Fruit fly (Drosophila melanogaster) whole organism, prepupa: ENCODE data around the gene Nrx-1.

Experiments used
- CG10631 ChIP-seq: fragments of 200-800 bp; sonication (Bioruptor generic); optimal IDR thresholded peaks from 2 replicates; lab custom pipeline; 2016; ENCODE audit warnings: missing biosample characterization, missing genetic modification characterization
- CG11294 ChIP-seq: fragments of 200-800 bp; sonication (Bioruptor generic); IDR thresholded peaks from 2 replicates; pipeline ENCODE4 v1.3.6; 2022; ENCODE audit warnings: missing biosample characterization, missing genetic modification characterization
- CG11762 ChIP-seq: fragments of 200-800 bp; sonication (Bioruptor generic); optimal IDR thresholded peaks from 3 replicates; lab custom pipeline; 2016; ENCODE audit warnings: missing biosample characterization, missing genetic modification characterization; ENCODE audit not compliant: insufficient read depth
- CG11902 ChIP-seq: fragments of 200-800 bp; sonication (Bioruptor generic); optimal IDR thresholded peaks from 3 replicates; lab custom pipeline; 2016; ENCODE audit warnings: missing biosample characterization, missing genetic modification characterization
- CG1621 ChIP-seq: fragments of 200-800 bp; sonication (Bioruptor generic); optimal IDR thresholded peaks from 3 replicates; lab custom pipeline; 2018; ENCODE audit warnings: missing biosample characterization, mild to moderate bottlenecking, missing genetic modification characterization
- CG16779 ChIP-seq: fragments of 200-800 bp; sonication (Bioruptor generic); optimal IDR thresholded peaks from 3 replicates; lab custom pipeline; 2017; ENCODE audit warnings: missing biosample characterization, mild to moderate bottlenecking, missing genetic modification characterization
- CG3032 ChIP-seq: fragments of 200-800 bp; optimal IDR thresholded peaks from 2 replicates; lab custom pipeline; 2019; ENCODE audit warnings: missing biosample characterization, mild to moderate bottlenecking, missing genetic modification characterization, moderate library complexity
- CG31627 ChIP-seq: fragments of 200-800 bp; sonication (Bioruptor generic); optimal IDR thresholded peaks from 3 replicates; lab custom pipeline; 2016; ENCODE audit warnings: missing biosample characterization, missing genetic modification characterization
- CG32006 ChIP-seq: fragments of 200-800 bp; sonication (Bioruptor generic); optimal IDR thresholded peaks from 3 replicates; lab custom pipeline; 2017; ENCODE audit warnings: missing biosample characterization, mild to moderate bottlenecking, missing genetic modification characterization
- CG34406 ChIP-seq: fragments of 200-800 bp; sonication (Bioruptor generic); optimal IDR thresholded peaks from 3 replicates; lab custom pipeline; 2016; ENCODE audit warnings: missing biosample characterization, missing genetic modification characterization
- CG4318 ChIP-seq: fragments of 200-800 bp; sonication (Bioruptor generic); optimal IDR thresholded peaks from 3 replicates; lab custom pipeline; 2017; ENCODE audit warnings: missing biosample characterization, mild to moderate bottlenecking, missing genetic modification characterization
- CG6276 ChIP-seq: fragments of 200-800 bp; sonication (Bioruptor generic); optimal IDR thresholded peaks from 2 replicates; lab custom pipeline; 2017; ENCODE audit warnings: missing biosample characterization, mild to moderate bottlenecking, missing genetic modification characterization
- CG6792 ChIP-seq: fragments of 200-800 bp; sonication (Bioruptor generic); optimal IDR thresholded peaks from 3 replicates; lab custom pipeline; 2016; ENCODE audit warnings: missing biosample characterization, missing genetic modification characterization
- CG6808 ChIP-seq: fragments of 200-800 bp; sonication (Bioruptor generic); optimal IDR thresholded peaks from 3 replicates; lab custom pipeline; 2017; ENCODE audit warnings: missing biosample characterization, missing genetic modification characterization, mild to moderate bottlenecking, moderate library complexity, missing genetic modification reagents
- CG6854 ChIP-seq: fragments of 200-800 bp; sonication (Bioruptor generic); optimal IDR thresholded peaks from 2 replicates; lab custom pipeline; 2017; ENCODE audit warnings: missing biosample characterization, mild to moderate bottlenecking, missing genetic modification characterization
- CG8119 ChIP-seq: fragments of 200-800 bp; sonication (Bioruptor generic); IDR thresholded peaks from 3 replicates; pipeline ENCODE4 v1.3.6; 2022; ENCODE audit warnings: missing biosample characterization, missing genetic modification characterization
- CG8319 ChIP-seq: fragments of 200-800 bp; sonication (Bioruptor generic); optimal IDR thresholded peaks from 3 replicates; lab custom pipeline; 2016; ENCODE audit warnings: missing biosample characterization, missing genetic modification characterization
- CG8632 ChIP-seq: fragments of 200-800 bp; sonication (Bioruptor generic); optimal IDR thresholded peaks from 3 replicates; lab custom pipeline; 2016; ENCODE audit warnings: missing biosample characterization, missing genetic modification characterization
- CG9139 ChIP-seq: fragments of 200-800 bp; sonication (Bioruptor generic); optimal IDR thresholded peaks from 3 replicates; lab custom pipeline; 2017; ENCODE audit warnings: missing biosample characterization, mild to moderate bottlenecking, missing genetic modification characterization
- Eip78C ChIP-seq: fragments of 200-800 bp; sonication (Bioruptor generic); peaks from one replicate; lab custom pipeline; 2016; ENCODE audit warnings: missing biosample characterization, missing genetic modification characterization
- Eip93F ChIP-seq: fragments of 200-800 bp; sonication (Bioruptor generic); optimal IDR thresholded peaks from 2 replicates; lab custom pipeline; 2016; ENCODE audit warnings: missing biosample characterization, mild to moderate bottlenecking, missing genetic modification characterization
- Gug ChIP-seq: fragments of 200-800 bp; sonication (Bioruptor generic); IDR thresholded peaks from 2 replicates; pipeline ENCODE4 v1.3.6; 2022; ENCODE audit warnings: missing biosample characterization, missing genetic modification characterization
- Lpt ChIP-seq: fragments of 200-800 bp; sonication (Bioruptor generic); optimal IDR thresholded peaks from 3 replicates; lab custom pipeline; 2016; ENCODE audit warnings: missing biosample characterization, missing genetic modification characterization
- Smox ChIP-seq: fragments of 200-800 bp; sonication (Bioruptor generic); optimal IDR thresholded peaks from 3 replicates; lab custom pipeline; 2016; ENCODE audit warnings: missing biosample characterization, missing genetic modification characterization
- Sox102F ChIP-seq: fragments of 200-800 bp; sonication (Bioruptor generic); optimal IDR thresholded peaks from 2 replicates; lab custom pipeline; 2016; ENCODE audit warnings: missing biosample characterization, mild to moderate bottlenecking, missing genetic modification characterization
- Sox14 ChIP-seq: fragments of 200-800 bp; sonication (Bioruptor generic); optimal IDR thresholded peaks from 3 replicates; lab custom pipeline; 2016; ENCODE audit warnings: missing biosample characterization, missing genetic modification characterization
- acj6 ChIP-seq: fragments of 200-800 bp; sonication (Bioruptor generic); optimal IDR thresholded peaks from 3 replicates; lab custom pipeline; 2016; ENCODE audit warnings: missing biosample characterization, missing genetic modification characterization
- dsx ChIP-seq: fragments of 200-800 bp; optimal IDR thresholded peaks from 3 replicates; lab custom pipeline; 2019; ENCODE audit warnings: missing biosample characterization, mild to moderate bottlenecking, missing genetic modification characterization, moderate library complexity; ENCODE audit not compliant: poor library complexity, severe bottlenecking
- eg ChIP-seq: fragments of 200-800 bp; sonication (Bioruptor generic); IDR thresholded peaks from 3 replicates; pipeline ENCODE4 v1.3.6; 2022; ENCODE audit warnings: missing biosample characterization, missing genetic modification characterization
- fd59A ChIP-seq: fragments of 200-800 bp; sonication (Bioruptor generic); optimal IDR thresholded peaks from 2 replicates; lab custom pipeline; 2017; ENCODE audit warnings: missing biosample characterization, mild to moderate bottlenecking, missing genetic modification characterization, missing genetic modification reagents
- net ChIP-seq: fragments of 200-800 bp; sonication (Bioruptor generic); optimal IDR thresholded peaks from 3 replicates; lab custom pipeline; 2016; ENCODE audit warnings: missing biosample characterization, missing genetic modification characterization
- spab ChIP-seq: fragments of 200-800 bp; sonication (Bioruptor generic); optimal IDR thresholded peaks from 2 replicates; lab custom pipeline; 2017; ENCODE audit warnings: missing biosample characterization, mild to moderate bottlenecking, missing genetic modification characterization, missing genetic modification reagents
- ss ChIP-seq, 2 experiments: fragments of 200-800 bp; sonication (Bioruptor generic); optimal IDR thresholded peaks; 2 replicates in 1 of 2; 3 replicates in 1 of 2; lab custom pipeline; 2017 to 2018; ENCODE audit warnings: mild to moderate bottlenecking in 2 of 2, missing biosample characterization in 2 of 2, missing genetic modification characterization in 2 of 2, moderate library complexity in 1 of 2
- svp ChIP-seq: fragments of 200-800 bp; sonication (Bioruptor generic); peaks from one replicate; lab custom pipeline; 2016; ENCODE audit warnings: missing biosample characterization, missing genetic modification characterization
- topi ChIP-seq: fragments of 200-800 bp; sonication (Bioruptor generic); optimal IDR thresholded peaks from 3 replicates; lab custom pipeline; 2016; ENCODE audit warnings: missing biosample characterization, missing genetic modification characterization
- vri ChIP-seq: fragments of 200-800 bp; sonication (Bioruptor generic); optimal IDR thresholded peaks from 3 replicates; lab custom pipeline; 2016; ENCODE audit warnings: missing biosample characterization, mild to moderate bottlenecking, missing genetic modification characterization

Nrx-1 gene

DNA sequence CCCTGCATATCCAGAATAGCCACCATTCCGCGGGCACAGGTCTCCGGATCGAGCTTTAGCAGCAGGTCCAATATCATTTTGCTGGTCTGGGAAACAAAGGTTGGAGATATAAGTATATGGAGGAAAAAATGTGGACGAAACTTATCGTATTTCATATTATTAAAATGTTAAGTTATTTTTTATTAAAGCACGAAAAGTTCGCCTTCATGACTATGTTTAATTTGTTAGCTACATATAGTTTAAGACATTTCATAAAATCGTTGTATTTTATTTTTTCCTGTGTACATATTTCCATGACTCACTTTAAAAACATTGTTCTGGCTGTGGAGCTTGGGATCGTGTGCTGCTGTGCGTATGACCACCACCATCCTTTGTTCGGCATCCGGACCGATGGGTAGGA, 44.3 kb upstream of the Nrx-1 start (continued):
- no peak for TF ChIP-seq CG32006 (GFP tag; lab: Kevin White, UChicago)
- peak; percentile 61 for TF ChIP-seq Smox (GFP tag; lab: Kevin White, UChicago)
- TF ChIP-seq Eip78C (GFP tag; lab: Kevin White, UChicago), result peak; percentile 92
- peak; percentile 66 for TF ChIP-seq CG34406 (GFP tag; lab: Kevin White, UChicago)
- TF ChIP-seq CG11902 (GFP tag; lab: Kevin White, UChicago), result peak; percentile 14
- TF ChIP-seq CG10631 (GFP tag; lab: Kevin White, UChicago), result peak; percentile 52
- peak; percentile 77 for TF ChIP-seq topi (GFP tag; lab: Kevin White, UChicago)
- TF ChIP-seq CG6792 (GFP tag; lab: Kevin White, UChicago), result peak; percentile 56
- peak; percentile 15 for TF ChIP-seq CG6854
- peak; percentile 67 for TF ChIP-seq Sox102F (GFP tag; lab: Kevin White, UChicago)
- TF ChIP-seq CG8632 (GFP tag; lab: Kevin White, UChicago), result peak; percentile 63
- TF ChIP-seq Gug (GFP tag; lab: Robert Waterston, UW), result no peak
- no peak for TF ChIP-seq Lpt (GFP tag; lab: Kevin White, UChicago)
- peak; percentile 48; the same call in 1 of the 3 replicates for TF ChIP-seq eg (GFP tag; lab: Robert Waterston, UW)
- TF ChIP-seq CG31627, result peak; percentile 61
- peak; percentile 38 for TF ChIP-seq CG6808
- peak; percentile 88 for TF ChIP-seq svp (GFP tag; lab: Kevin White, UChicago)
- TF ChIP-seq CG8119 (GFP tag; lab: Robert Waterston, UW), result 0 out of 3 replicates have a peak, but pooled peaks have one; percentile 30
- TF ChIP-seq net (GFP tag; lab: Kevin White, UChicago), result peak; percentile 34
- no peak for TF ChIP-seq CG4318 (GFP tag; lab: Kevin White, UChicago)
- peak; percentile 38 for TF ChIP-seq dsx (GFP tag; lab: Kevin White, UChicago)
- TF ChIP-seq CG1621, result peak; percentile 1
- peak; percentile 42 for TF ChIP-seq Eip93F (GFP tag; lab: Kevin White, UChicago)
- TF ChIP-seq CG16779 (tag; lab: Kevin White, UChicago), result no peak
- TF ChIP-seq acj6 (GFP tag; lab: Kevin White, UChicago), result peak; percentile 60
- peak; percentile 66 for TF ChIP-seq Sox14 (GFP tag; lab: Kevin White, UChicago)
- no peak for TF ChIP-seq spab (GFP tag; lab: Kevin White, UChicago)

DNA sequence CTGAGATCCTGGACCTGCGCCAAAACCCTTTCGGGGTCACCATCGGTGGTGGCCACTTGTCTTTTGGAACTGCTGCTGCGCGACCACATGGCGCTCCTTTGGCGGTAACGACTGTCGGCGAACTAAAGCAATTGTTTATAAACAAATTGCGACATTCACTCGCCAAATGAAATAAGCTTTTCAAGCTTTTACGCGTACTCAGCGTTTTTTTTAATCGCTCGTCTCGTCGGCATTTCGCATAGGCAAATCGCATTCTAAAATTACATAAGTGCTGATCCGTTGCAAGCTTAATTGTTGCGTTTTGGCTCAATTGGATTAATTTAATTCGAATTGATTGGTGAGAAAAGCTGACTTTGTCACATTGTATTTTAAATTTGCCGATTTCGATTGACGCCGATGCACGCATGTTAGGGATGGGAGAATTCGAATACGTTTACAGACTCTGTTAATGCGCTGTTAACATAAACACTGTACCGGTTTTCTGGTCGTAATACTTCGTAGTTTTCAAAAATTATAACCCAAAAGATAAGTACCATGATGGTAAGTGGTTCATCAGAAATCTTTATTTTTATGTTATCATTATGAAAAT, 43.6 kb upstream of the Nrx-1 start, which contains the start of gene pinta:
TSS of gene pinta (minus strand) at position 328 of the 589 bp plus-strand sequence.
- no peak for TF ChIP-seq Lpt (GFP tag; lab: Kevin White, UChicago)
- TF ChIP-seq vri (GFP tag; lab: Kevin White, UChicago), result peak; percentile 84
- peak; percentile 25 for TF ChIP-seq CG8319 (GFP tag; lab: Kevin White, UChicago)

DNA sequence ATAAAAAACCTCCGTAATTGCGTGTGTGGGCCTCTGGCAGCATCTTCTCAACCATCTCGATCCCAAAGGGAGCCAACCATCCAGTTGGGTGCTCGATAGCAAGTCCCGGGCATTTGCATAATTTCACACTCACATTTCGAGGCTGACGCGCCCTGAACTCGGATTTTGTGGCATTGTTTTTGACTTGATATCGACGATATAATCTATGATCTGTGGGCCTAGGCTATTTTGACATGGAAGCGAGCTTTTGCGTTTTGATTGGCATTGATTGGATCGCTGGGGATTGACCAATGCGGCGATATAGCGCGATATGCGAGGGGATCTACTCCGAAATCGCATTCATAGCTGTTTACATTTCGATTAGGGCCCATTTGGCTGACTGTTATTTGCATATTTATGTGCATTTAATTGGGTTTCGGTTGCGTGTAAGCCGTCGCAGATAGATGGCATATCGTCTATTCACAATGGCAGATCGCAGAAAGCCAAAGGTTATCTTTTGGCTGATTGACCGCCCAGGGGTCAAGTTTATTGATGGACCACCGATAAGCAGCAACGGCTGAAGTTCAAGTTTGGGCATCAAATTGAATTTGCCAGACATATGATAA, 36.0 kb upstream of the Nrx-1 start:
- TF ChIP-seq svp (GFP tag; lab: Kevin White, UChicago), result peak; percentile 65
- TF ChIP-seq CG3032, result no peak

DNA sequence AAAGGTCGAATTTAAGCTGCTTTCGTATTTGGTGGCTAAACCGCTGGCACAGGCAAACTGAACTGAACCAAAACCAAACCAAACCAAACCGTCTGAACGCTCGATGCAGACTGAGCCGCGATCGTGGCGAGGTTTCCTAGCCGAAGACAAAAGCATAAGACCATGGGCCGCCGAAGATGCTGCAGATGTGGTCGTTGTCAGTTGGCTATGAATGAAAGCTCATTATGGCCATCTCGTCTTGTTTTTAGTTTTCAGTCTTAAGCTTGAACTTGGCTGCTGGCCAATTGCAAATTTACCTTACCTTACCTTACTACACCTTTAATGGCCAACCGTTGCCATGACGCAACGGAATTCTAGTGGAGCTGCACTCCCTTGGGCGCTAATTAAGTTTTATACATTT, 32.3 kb upstream of the Nrx-1 start, which contains the start of gene CG13847:
TSS of gene CG13847 (minus strand) at position 101 of the 400 bp plus-strand sequence.
- TF ChIP-seq CG6854 (no peak), CG10631 (GFP tag; lab: Kevin White, UChicago) (no peak), CG11294 (GFP tag; lab: Robert Waterston, UW) (no peak), CG9139 (no peak), net (GFP tag; lab: Kevin White, UChicago) (no peak), Eip78C (GFP tag; lab: Kevin White, UChicago) (no peak), CG11902 (GFP tag; lab: Kevin White, UChicago) (no peak), CG11762 (GFP tag; lab: Kevin White, UChicago) (no peak), Sox14 (GFP tag; lab: Kevin White, UChicago) (no peak), spab (GFP tag; lab: Kevin White, UChicago) (no peak), CG32006 (GFP tag; lab: Kevin White, UChicago) (no peak), ss (GFP tag; optimal IDR thresholded peaks at IDR 0.05; lab: Kevin White, UChicago) (no peak), CG4318 (GFP tag; lab: Kevin White, UChicago) (no peak), CG6276 (GFP tag; lab: Kevin White, UChicago) (no peak), Smox (GFP tag; lab: Kevin White, UChicago) (no peak), CG8632 (GFP tag; lab: Kevin White, UChicago) (no peak), fd59A (GFP tag; lab: Kevin White, UChicago) (no peak), Eip93F (GFP tag; lab: Kevin White, UChicago) (no peak)
